Worm (Caenorhabditis elegans): ENCODE measurements around the gene M01F1.4.

Gene M01F1.4

ce11 chrIII:3456226-3456625, 53.6 kb downstream of the M01F1.4 start (continued):
- peak; percentile 84 for TF ChIP-seq C17E4.6 (GFP tag; IDR thresholded peaks at IDR 0.05)
- peak; percentile 85 for TF ChIP-seq B0035.1 (tag; optimal IDR thresholded peaks at IDR 0.05)
- TF ChIP-seq F10E7.11 (tag; optimal IDR thresholded peaks at IDR 0.05), result peak; percentile 77
- no peak for TF ChIP-seq nhr-179 (tag; optimal IDR thresholded peaks at IDR 0.05)
- no peak for TF ChIP-seq mes-4 (tag; optimal IDR thresholded peaks at IDR 0.05)
- TF ChIP-seq cebp-2 (GFP tag; IDR thresholded peaks at IDR 0.05), result 0 out of 2 replicates have a peak, but pooled peaks have one; percentile 62
- TF ChIP-seq hlh-26 (GFP tag; conservative IDR thresholded peaks at IDR 0.05), result no peak
- TF ChIP-seq hrde-1 (tag; optimal IDR thresholded peaks at IDR 0.05; ENCODE audit: borderline replicate concordance), result peak; percentile 4
- TF ChIP-seq dpff-1 (tag; optimal IDR thresholded peaks at IDR 0.05), result no peak
- TF ChIP-seq ceh-100 (GFP tag; IDR thresholded peaks at IDR 0.05), result peak; percentile 91
- peak; percentile 3 for TF ChIP-seq lsy-27 (tag; optimal IDR thresholded peaks at IDR 0.05; ENCODE audit: borderline replicate concordance, insufficient read depth)
- peak; percentile 91 for TF ChIP-seq lsl-1 (GFP tag; optimal IDR thresholded peaks at IDR 0.05)
- TF ChIP-seq nhr-120 (GFP tag; IDR thresholded peaks at IDR 0.05), result 0 out of 2 replicates have a peak, but pooled peaks have one; percentile 19
- TF ChIP-seq B0336.3 (GFP tag; IDR thresholded peaks at IDR 0.05), result peak; percentile 96
- TF ChIP-seq ztf-3 (GFP tag; optimal IDR thresholded peaks at IDR 0.05), result peak; percentile 82
- TF ChIP-seq lin-35 (GFP tag; optimal IDR thresholded peaks at IDR 0.05), result peak; percentile 63 to 98 (median 85)
- peak; percentile 98 for TF ChIP-seq nfyb-1 (GFP tag; IDR thresholded peaks at IDR 0.05)
- peak; percentile 57 for TF ChIP-seq unc-130 (GFP tag; optimal IDR thresholded peaks at IDR 0.05)
- peak; percentile 96 for TF ChIP-seq ekl-4 (GFP tag; IDR thresholded peaks at IDR 0.05)
- peak; percentile 41 for TF ChIP-seq mel-28 (tag; optimal IDR thresholded peaks at IDR 0.05; ENCODE audit: borderline replicate concordance)
- peak; percentile 92 for TF ChIP-seq F22D6.2 (tag; optimal IDR thresholded peaks at IDR 0.05)
- peak; percentile 84 for TF ChIP-seq Y95B8A.8 (GFP tag; IDR thresholded peaks at IDR 0.05)
- peak; percentile 87 for TF ChIP-seq madf-6 (GFP tag; IDR thresholded peaks at IDR 0.05)
- peak; percentile 21 for TF ChIP-seq snpc-1.1 (tag; optimal IDR thresholded peaks at IDR 0.05; ENCODE audit: insufficient read depth)
- no peak for TF ChIP-seq T26A5.8 (tag; optimal IDR thresholded peaks at IDR 0.05)
- TF ChIP-seq unc-62 (GFP tag; optimal IDR thresholded peaks at IDR 0.05), result peak; percentile 33
- TF ChIP-seq xnd-1 (tag; optimal IDR thresholded peaks at IDR 0.05), result peak; percentile 36
- no peak for TF ChIP-seq ets-4 (GFP tag; optimal IDR thresholded peaks at IDR 0.05)
- TF ChIP-seq F57C9.4 (tag; optimal IDR thresholded peaks at IDR 0.05), result peak; percentile 23
- peak; percentile 94 for TF ChIP-seq K12H6.12 (tag; optimal IDR thresholded peaks at IDR 0.05)
- peak; percentile 98 for TF ChIP-seq lir-1 (GFP tag; conservative IDR thresholded peaks at IDR 0.05)
- TF ChIP-seq bed-1 (GFP tag; IDR thresholded peaks at IDR 0.05), result no peak
- peak; percentile 60 for TF ChIP-seq ztf-22 (GFP tag; optimal IDR thresholded peaks at IDR 0.05)
- TF ChIP-seq attf-5 (GFP tag; optimal IDR thresholded peaks at IDR 0.05), result peak; percentile 97
- no peak for TF ChIP-seq nhr-27 (tag; optimal IDR thresholded peaks at IDR 0.05)
- TF ChIP-seq hsf-1 (GFP tag; IDR thresholded peaks at IDR 0.05), result peak; percentile 73
- TF ChIP-seq lag-1 (GFP tag; IDR thresholded peaks at IDR 0.05), result 0 out of 2 replicates have a peak, but pooled peaks have one; percentile 18
- peak; percentile 57 for TF ChIP-seq madf-8 (GFP tag; conservative IDR thresholded peaks at IDR 0.05)
- TF ChIP-seq zfh-2 (GFP tag; conservative IDR thresholded peaks at IDR 0.05), result no peak
- TF ChIP-seq let-526 (GFP tag; IDR thresholded peaks at IDR 0.05), result peak; percentile 90
- no peak for TF ChIP-seq fkh-3 (tag; optimal IDR thresholded peaks at IDR 0.05)
- peak; percentile 77 for TF ChIP-seq tbp1 (GFP tag; optimal IDR thresholded peaks at IDR 0.05)
- TF ChIP-seq ceh-40 (GFP tag; IDR thresholded peaks at IDR 0.05), result no peak
- TF ChIP-seq F37B4.10 (GFP tag; IDR thresholded peaks at IDR 0.05), result peak; percentile 80; the same call in 1 of the 2 replicates
- no peak for TF ChIP-seq sdz-38 (tag; optimal IDR thresholded peaks at IDR 0.05)
- TF ChIP-seq lin-54 (GFP tag; optimal IDR thresholded peaks at IDR 0.05), result peak; percentile 97
- TF ChIP-seq pha-4 (tag; optimal IDR thresholded peaks at IDR 0.05), result peak; percentile 96
- TF ChIP-seq pbrm-1 (GFP tag; IDR thresholded peaks at IDR 0.05), result peak; percentile 97
- TF ChIP-seq Y67H2A.10 (GFP tag; conservative IDR thresholded peaks at IDR 0.05), result peak; percentile 75
